Worm (Caenorhabditis elegans) whole organism, L4 larva: Measurements from ENCODE around the gene aps-2.
A peak's percentile ranks its signal among the peaks of the same experiment; 100 is the strongest.

Source experiments
- D1046.2 ChIP-seq: fragments of 200-800 bp; sonication (Bioruptor generic); IDR thresholded peaks from 2 replicates; pipeline ENCODE4 v1.3.6; 2022; ENCODE audit warnings: missing genetic modification characterization, missing compliant biosample characterization
- T26A8.4 ChIP-seq: fragments of 200-800 bp; sonication (Bioruptor generic); IDR thresholded peaks from 2 replicates; pipeline ENCODE4 v1.3.6; 2022; ENCODE audit warnings: missing genetic modification characterization, missing compliant biosample characterization
- Y105C5A.15 ChIP-seq: fragments of 200-800 bp; sonication (Bioruptor generic); IDR thresholded peaks from 2 replicates; pipeline ENCODE4 v1.3.6; 2022; ENCODE audit warnings: missing genetic modification characterization, missing compliant biosample characterization
- Y48G9A.11 ChIP-seq: fragments of 200-800 bp; sonication (Bioruptor generic); IDR thresholded peaks from 2 replicates; pipeline ENCODE4 v1.3.6; 2022; ENCODE audit warnings: missing genetic modification reagents, missing genetic modification characterization, missing compliant biosample characterization
- ZK337.2 ChIP-seq: fragments of 200-800 bp; sonication (Bioruptor generic); IDR thresholded peaks from 2 replicates; pipeline ENCODE4 v1.3.6; 2022; ENCODE audit warnings: missing genetic modification reagents, missing genetic modification characterization, missing compliant biosample characterization
- attf-4 ChIP-seq: sonication (generic microtip); optimal IDR thresholded peaks from 3 replicates; lab custom pipeline; 2017; ENCODE audit warnings: missing biosample characterization, missing genetic modification characterization
- ceh-20 ChIP-seq: fragments of 200-800 bp; sonication (Bioruptor generic); IDR thresholded peaks from 2 replicates; pipeline ENCODE4 v1.3.6; 2022; ENCODE audit warnings: missing genetic modification reagents, missing genetic modification characterization, missing compliant biosample characterization
- ceh-44 ChIP-seq: fragments of 200-800 bp; sonication (Bioruptor generic); IDR thresholded peaks from 2 replicates; pipeline ENCODE4 v1.3.6; 2022; ENCODE audit warnings: missing genetic modification reagents, missing genetic modification characterization, missing compliant biosample characterization
- ceh-62 ChIP-seq: sonication (generic microtip); optimal IDR thresholded peaks from 2 replicates; lab custom pipeline; 2017; ENCODE audit warnings: missing biosample characterization, missing genetic modification characterization
- ces-1 ChIP-seq: fragments of 150-350 bp; sonication (generic microtip); optimal IDR thresholded peaks from 4 replicates; lab custom pipeline; 2014; ENCODE audit warnings: missing biosample characterization, missing genetic modification reagents, missing genetic modification characterization
- cey-2 ChIP-seq: sonication (generic microtip); optimal IDR thresholded peaks from 3 replicates; lab custom pipeline; 2017; ENCODE audit warnings: missing genetic modification characterization, mild to moderate bottlenecking, missing compliant biosample characterization, antibody characterized with exemption, borderline replicate concordance; ENCODE audit not compliant: insufficient read depth
- daf-16 ChIP-seq, 3 experiments: sonication (generic microtip); optimal IDR thresholded peaks; 2 replicates each; lab custom pipeline; 2016 to 2017; ENCODE audit warnings: missing genetic modification characterization in 3 of 3, missing genetic modification reagents in 3 of 3, mild to moderate bottlenecking in 2 of 3, missing compliant biosample characterization in 2 of 3, missing biosample characterization in 1 of 3, moderate library complexity in 1 of 3
- daf-8 ChIP-seq: fragments of 200-800 bp; sonication (Bioruptor generic); IDR thresholded peaks from 2 replicates; pipeline ENCODE4 v1.3.6; 2022; ENCODE audit warnings: missing genetic modification characterization, missing compliant biosample characterization
- dmd-8 ChIP-seq: fragments of 200-800 bp; sonication (Bioruptor generic); IDR thresholded peaks from 2 replicates; pipeline ENCODE4 v1.3.6; 2022; ENCODE audit warnings: missing genetic modification characterization, missing compliant biosample characterization
- dmd-9 ChIP-seq: fragments of 200-800 bp; sonication (Bioruptor generic); IDR thresholded peaks from 2 replicates; pipeline ENCODE4 v1.3.6; 2022; ENCODE audit warnings: missing genetic modification reagents, missing genetic modification characterization, missing compliant biosample characterization
- duxl-1 ChIP-seq: sonication (generic microtip); optimal IDR thresholded peaks from 2 replicates; lab custom pipeline; 2016; ENCODE audit warnings: mild to moderate bottlenecking, missing genetic modification characterization, moderate library complexity, missing compliant biosample characterization; ENCODE audit not compliant: poor library complexity
- dve-1 ChIP-seq: sonication (generic microtip); optimal IDR thresholded peaks from 2 replicates; lab custom pipeline; 2017; ENCODE audit warnings: antibody characterized with exemption, mild to moderate bottlenecking, missing genetic modification characterization, missing compliant biosample characterization; ENCODE audit not compliant: insufficient read depth
- hif-1 ChIP-seq, 2 experiments: sonication (generic microtip); optimal IDR thresholded peaks; 2 replicates each; lab custom pipeline; 2016 to 2017; ENCODE audit warnings: missing compliant biosample characterization in 2 of 2, missing genetic modification characterization in 2 of 2, missing genetic modification reagents in 2 of 2, missing genotype in 2 of 2, mild to moderate bottlenecking in 1 of 2
- hmg-1.1 ChIP-seq: fragments of 200-800 bp; sonication (Bioruptor generic); IDR thresholded peaks from 2 replicates; pipeline ENCODE4 v1.3.6; 2022; ENCODE audit warnings: missing genetic modification reagents, missing genetic modification characterization, missing compliant biosample characterization
- jun-1 ChIP-seq: fragments of 150-350 bp; optimal IDR thresholded peaks from 2 replicates; lab custom pipeline; 2014; ENCODE audit warnings: missing biosample characterization, missing genetic modification reagents, missing genetic modification characterization
- lir-3 ChIP-seq: sonication (generic microtip); optimal IDR thresholded peaks from 2 replicates; lab custom pipeline; 2016; ENCODE audit warnings: mild to moderate bottlenecking, missing genetic modification characterization, missing compliant biosample characterization
- lsy-2 ChIP-seq, 2 experiments: fragments of 150-350 bp in 1 of 2; sonication (generic microtip) in 1 of 2; optimal IDR thresholded peaks; 2 replicates each; lab custom pipeline; 2014 to 2017; ENCODE audit warnings: missing biosample characterization in 2 of 2, missing genetic modification characterization in 2 of 2
- madf-5 ChIP-seq, 2 experiments: fragments of 200-800 bp; sonication (Bioruptor generic); IDR thresholded peaks; 2 replicates each; pipeline ENCODE4 v1.3.6; 2022; ENCODE audit warnings: missing compliant biosample characterization in 2 of 2, missing genetic modification characterization in 2 of 2
- madf-9 ChIP-seq: fragments of 200-800 bp; sonication (Bioruptor generic); conservative IDR thresholded peaks from 2 replicates; pipeline ENCODE4 v1.3.6; 2022; ENCODE audit warnings: missing genetic modification reagents, missing genetic modification characterization, missing compliant biosample characterization
- mdl-1 ChIP-seq, 2 experiments: fragments of 150-350 bp in 1 of 2; sonication (generic microtip) in 1 of 2; optimal IDR thresholded peaks; 2 replicates each; lab custom pipeline; 2014 to 2017; ENCODE audit warnings: missing biosample characterization in 2 of 2, missing genetic modification characterization in 2 of 2
- mxl-2 ChIP-seq: fragments of 200-800 bp; sonication (Bioruptor generic); conservative IDR thresholded peaks from 2 replicates; pipeline ENCODE4 v1.3.6; 2022; ENCODE audit warnings: missing genetic modification reagents, missing genetic modification characterization, missing compliant biosample characterization
- nhr-102 ChIP-seq: sonication (generic microtip); optimal IDR thresholded peaks from 2 replicates; lab custom pipeline; 2016; ENCODE audit warnings: mild to moderate bottlenecking, missing genetic modification characterization, moderate library complexity, missing compliant biosample characterization
- nhr-28 ChIP-seq: fragments of 150-350 bp; optimal IDR thresholded peaks from 2 replicates; lab custom pipeline; 2014; ENCODE audit warnings: missing biosample characterization, missing genetic modification characterization
- nhr-42 ChIP-seq: fragments of 200-800 bp; sonication (Bioruptor generic); IDR thresholded peaks from 2 replicates; pipeline ENCODE4 v1.3.6; 2022; ENCODE audit warnings: missing genetic modification characterization, missing compliant biosample characterization
- nhr-76 ChIP-seq: fragments of 150-350 bp; optimal IDR thresholded peaks from 2 replicates; lab custom pipeline; 2014; ENCODE audit warnings: missing biosample characterization, missing genetic modification characterization
- pha-4 ChIP-seq, 2 experiments: fragments of 150-350 bp in 1 of 2; fragments of 200-800 bp in 1 of 2; sonication (Bioruptor generic) in 1 of 2; IDR thresholded peaks in 1 of 2; optimal IDR thresholded peaks in 1 of 2; 2 replicates each; pipeline versions ENCODE4 v1.3.6 to Lab custom; 2014 to 2022; ENCODE audit warnings: missing genetic modification characterization in 2 of 2, missing genetic modification reagents in 2 of 2, missing biosample characterization in 1 of 2, missing compliant biosample characterization in 1 of 2
- php-3 ChIP-seq: fragments of 200-800 bp; sonication (Bioruptor generic); IDR thresholded peaks from 2 replicates; pipeline ENCODE4 v1.3.6; 2022; ENCODE audit warnings: missing genetic modification reagents, missing genetic modification characterization, missing compliant biosample characterization
- rbr-2 ChIP-seq: sonication (generic microtip); optimal IDR thresholded peaks from 2 replicates; lab custom pipeline; 2016; ENCODE audit warnings: missing genotype, missing genetic modification characterization, missing compliant biosample characterization
- saeg-2 ChIP-seq: fragments of 200-800 bp; sonication (Bioruptor generic); IDR thresholded peaks from 2 replicates; pipeline ENCODE4 v1.3.6; 2022; ENCODE audit warnings: missing genetic modification reagents, missing genetic modification characterization, missing compliant biosample characterization
- snpc-4 ChIP-seq: fragments of 150-350 bp; optimal IDR thresholded peaks from 2 replicates; lab custom pipeline; 2014; ENCODE audit warnings: missing biosample characterization, missing genetic modification characterization
- spr-1 ChIP-seq: sonication (generic microtip); optimal IDR thresholded peaks from 2 replicates; lab custom pipeline; 2016; ENCODE audit warnings: mild to moderate bottlenecking, missing genetic modification characterization, missing compliant biosample characterization
- spr-3 ChIP-seq: fragments of 200-800 bp; sonication (Bioruptor generic); optimal IDR thresholded peaks from 2 replicates; lab custom pipeline; 2018; ENCODE audit warnings: mild to moderate bottlenecking, missing genetic modification characterization, missing compliant biosample characterization
- unc-130 ChIP-seq: sonication (generic microtip); optimal IDR thresholded peaks from 2 replicates; lab custom pipeline; 2016; ENCODE audit warnings: missing genetic modification reagents, missing genetic modification characterization, missing compliant biosample characterization
- unc-62 ChIP-seq, 3 experiments: fragments of 150-350 bp in 1 of 3; sonication (generic microtip); optimal IDR thresholded peaks in 2 of 3; peaks in 1 of 3; 1 replicate in 1 of 3; 2 replicates in 2 of 3; lab custom pipeline; 2014 to 2017; ENCODE audit warnings: missing biosample characterization in 3 of 3, missing genetic modification characterization in 3 of 3, missing genetic modification reagents in 3 of 3, missing genotype in 1 of 3
- zfp-2 ChIP-seq: sonication (generic microtip); optimal IDR thresholded peaks from 2 replicates; lab custom pipeline; 2016; ENCODE audit warnings: mild to moderate bottlenecking, missing genetic modification characterization, missing compliant biosample characterization
- zfp-3 ChIP-seq: fragments of 200-800 bp; sonication (Bioruptor generic); conservative IDR thresholded peaks from 2 replicates; pipeline ENCODE4 v1.3.6; 2022; ENCODE audit warnings: missing genetic modification reagents, missing genetic modification characterization, missing compliant biosample characterization
- ztf-11 ChIP-seq: fragments of 150-350 bp; optimal IDR thresholded peaks from 2 replicates; lab custom pipeline; 2014; ENCODE audit warnings: missing biosample characterization, missing genetic modification characterization

aps-2 gene

ce11 chrX:4439616-4440015, 18.5 kb upstream of the aps-2 start:
- TF ChIP-seq pha-4 (GFP tag; IDR thresholded peaks at IDR 0.05; lab: Robert Waterston, UW), result no peak
- peak; percentile 61 for TF ChIP-seq pha-4 (tag; optimal IDR thresholded peaks at IDR 0.05; lab: Kevin White, UChicago)
- TF ChIP-seq ceh-20, result no peak
- no peak for TF ChIP-seq daf-16 (GFP tag; optimal IDR thresholded peaks at IDR 0.05; lab: Kevin White, UChicago)
- TF ChIP-seq daf-16 (tag; optimal IDR thresholded peaks at IDR 0.05; lab: Kevin White, UChicago), result peak; percentile 80

DNA sequence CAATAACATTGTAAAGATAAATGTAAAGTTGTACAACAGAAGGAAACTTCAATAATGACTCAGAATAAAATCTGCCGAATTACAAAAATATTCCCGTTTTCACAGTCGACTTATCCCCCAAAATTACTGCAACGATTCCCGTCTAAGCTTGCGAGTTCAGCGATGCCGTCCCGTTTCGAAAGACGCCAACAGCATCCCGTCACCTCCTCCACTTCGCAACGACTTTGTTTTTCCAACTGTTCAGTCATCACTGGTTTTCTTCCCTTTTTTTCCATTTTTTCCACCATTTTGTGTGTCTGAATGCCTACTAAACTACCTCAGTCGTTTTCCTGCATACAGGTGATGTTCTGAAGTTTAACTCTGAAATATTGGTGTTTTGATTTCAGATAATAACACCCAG, 17.4 kb upstream of the aps-2 start, which contains the start of gene F15A8.1:
F15A8.1 (plus strand) TSS at position 301 of the 400 bp plus-strand sequence.
- no peak for TF ChIP-seq jun-1 (tag; lab: Kevin White, UChicago)
- TF ChIP-seq madf-9 (GFP tag; lab: Robert Waterston, UW), result no peak

DNA sequence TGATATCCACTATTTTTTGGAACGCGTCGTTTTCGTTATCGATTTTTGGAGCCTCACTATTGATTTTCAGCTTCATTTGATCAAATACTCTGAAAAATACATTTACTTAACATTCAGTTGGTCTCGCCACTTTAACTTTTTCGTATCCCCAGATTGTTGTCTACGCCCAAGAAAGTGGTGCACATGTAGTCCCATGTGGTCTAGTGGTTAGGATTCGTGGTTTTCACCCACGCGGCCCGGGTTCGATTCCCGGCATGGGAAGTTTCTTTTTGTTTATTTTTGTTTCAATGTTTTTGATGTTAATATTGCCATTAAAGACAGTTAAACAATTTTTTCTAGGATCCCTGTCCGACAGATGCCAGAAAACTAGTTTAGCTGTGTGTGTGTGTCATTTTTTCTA, 14.0 kb upstream of the aps-2 start:
- TF ChIP-seq hif-1 (tag; optimal IDR thresholded peaks at IDR 0.05; lab: Kevin White, UChicago) (peak in 1 of 2 experiments; percentile 17), hmg-1.1 (GFP tag; lab: Robert Waterston, UW) (peak; percentile 86), duxl-1 (tag; lab: Kevin White, UChicago) (peak; percentile 83), D1046.2 (GFP tag; lab: Robert Waterston, UW) (peak; percentile 78; the same call in 1 of the 2 replicates), Y105C5A.15 (GFP tag; lab: Robert Waterston, UW) (0 out of 2 replicates have a peak, but pooled peaks have one; percentile 60), Y48G9A.11 (GFP tag; lab: Robert Waterston, UW) (peak; percentile 29), saeg-2 (GFP tag; lab: Robert Waterston, UW) (no peak), spr-1 (peak; percentile 28), mxl-2 (GFP tag; lab: Robert Waterston, UW) (0 out of 2 replicates have a peak, but pooled peaks have one; percentile 9), ceh-44 (GFP tag; lab: Robert Waterston, UW) (peak; percentile 64; the same call in 1 of the 2 replicates), madf-5 (GFP tag; IDR thresholded peaks at IDR 0.05; lab: Robert Waterston, UW) (peak; percentile 67 to 86; a peak in 3 of 4 replicates), spr-3 (GFP tag; lab: Kevin White, UChicago) (no peak), nhr-28 (tag; lab: Kevin White, UChicago) (peak; percentile 41), ZK337.2 (peak; percentile 60; the same call in 1 of the 2 replicates), unc-62 (GFP tag; optimal IDR thresholded peaks at IDR 0.05 in 1 of 2; lab: Kevin White, UChicago) (peak in 1 of 2 experiments; percentile 28), unc-62 (tag; optimal IDR thresholded peaks at IDR 0.05; lab: Kevin White, UChicago) (no peak), mdl-1 (tag; optimal IDR thresholded peaks at IDR 0.05; lab: Kevin White, UChicago) (peak in 1 of 2 experiments; percentile 63), zfp-2 (no peak), nhr-76 (tag; lab: Kevin White, UChicago) (no peak), unc-130 (peak; percentile 16), T26A8.4 (GFP tag; lab: Robert Waterston, UW) (peak; percentile 83), dmd-8 (GFP tag; lab: Robert Waterston, UW) (peak; percentile 78), dve-1 (peak; percentile 43), daf-8 (GFP tag; lab: Robert Waterston, UW) (no peak), madf-9 (GFP tag; lab: Robert Waterston, UW) (0 out of 2 replicates have a peak, but pooled peaks have one; percentile 41), rbr-2 (tag; lab: Kevin White, UChicago) (peak; percentile 53), snpc-4 (tag; lab: Kevin White, UChicago) (no peak), dmd-9 (peak; percentile 64; the same call in 1 of the 2 replicates), ztf-11 (tag; lab: Kevin White, UChicago) (no peak), ces-1 (GFP tag; lab: Kevin White, UChicago) (no peak), attf-4 (no peak), cey-2 (tag; lab: Kevin White, UChicago) (no peak), zfp-3 (0 out of 2 replicates have a peak, but pooled peaks have one; percentile 52), lir-3 (no peak), ceh-20 (no peak), ceh-62 (tag; lab: Kevin White, UChicago) (no peak), php-3 (GFP tag; lab: Robert Waterston, UW) (no peak), lsy-2 (tag; optimal IDR thresholded peaks at IDR 0.05; lab: Kevin White, UChicago) (peak in 1 of 2 experiments; percentile 60), pha-4 (GFP tag; IDR thresholded peaks at IDR 0.05; lab: Robert Waterston, UW) (peak; percentile 89), pha-4 (tag; optimal IDR thresholded peaks at IDR 0.05; lab: Kevin White, UChicago) (no peak), nhr-102 (tag; lab: Kevin White, UChicago) (peak; percentile 49), nhr-42 (GFP tag; lab: Robert Waterston, UW) (no peak)
